Fruit fly (Drosophila melanogaster) whole organism, embryonic: ENCODE data around the gene Mekk1.
A peak's percentile ranks its signal among the peaks of the same experiment; 100 is the strongest.

ENCODE experiments used
- Ada2b ChIP-seq: fragments of 200-800 bp; sonication (Bioruptor generic); IDR thresholded peaks from 2 replicates; pipeline ENCODE4 v1.3.6; 2022; ENCODE audit warnings: missing biosample characterization, missing genetic modification characterization
- Adf1 ChIP-seq: fragments of 200-800 bp; sonication (Bioruptor generic); IDR thresholded peaks from 2 replicates; pipeline ENCODE4 v1.3.6; 2022; ENCODE audit warnings: missing biosample characterization, missing genetic modification characterization
- Atf-2 ChIP-seq: fragments of 200-800 bp; sonication (Bioruptor generic); optimal IDR thresholded peaks from 2 replicates; lab custom pipeline; 2016; ENCODE audit warnings: missing biosample characterization, missing genetic modification characterization
- B-H1 ChIP-seq: fragments of 200-800 bp; sonication (Bioruptor generic); IDR thresholded peaks from 3 replicates; pipeline ENCODE4 v1.3.6; 2022; ENCODE audit warnings: missing biosample characterization, missing genetic modification characterization
- CG10654 ChIP-seq: fragments of 200-800 bp; sonication (Bioruptor generic); optimal IDR thresholded peaks from 2 replicates; lab custom pipeline; 2016; ENCODE audit warnings: missing biosample characterization, missing genetic modification characterization
- CG11085 ChIP-seq: fragments of 200-800 bp; sonication (Bioruptor generic); IDR thresholded peaks from 2 replicates; pipeline ENCODE4 v1.3.6; 2022; ENCODE audit warnings: missing biosample characterization, missing genetic modification characterization
- CG11093 ChIP-seq: fragments of 200-800 bp; sonication (Bioruptor generic); IDR thresholded peaks from 3 replicates; pipeline ENCODE4 v1.3.6; 2022; ENCODE audit warnings: missing biosample characterization, missing genetic modification characterization
- CG18262 ChIP-seq: fragments of 200-800 bp; optimal IDR thresholded peaks from 3 replicates; lab custom pipeline; 2019; ENCODE audit warnings: missing biosample characterization, mild to moderate bottlenecking, missing genetic modification characterization, moderate library complexity
- CG2889 ChIP-seq: fragments of 200-800 bp; sonication (Bioruptor generic); IDR thresholded peaks from 3 replicates; pipeline ENCODE4 v1.3.6; 2022; ENCODE audit warnings: missing biosample characterization, missing genetic modification characterization
- CG31388 ChIP-seq: fragments of 200-800 bp; sonication (Bioruptor generic); optimal IDR thresholded peaks from 2 replicates; lab custom pipeline; 2016; ENCODE audit warnings: missing biosample characterization, missing genetic modification characterization
- CG32532 ChIP-seq: fragments of 200-800 bp; sonication (Bioruptor generic); IDR thresholded peaks from 2 replicates; pipeline ENCODE4 v1.3.6; 2022; ENCODE audit warnings: missing biosample characterization, missing genetic modification characterization
- CG4617 ChIP-seq: fragments of 200-800 bp; sonication (Bioruptor generic); optimal IDR thresholded peaks from 3 replicates; lab custom pipeline; 2016; ENCODE audit warnings: missing biosample characterization, missing genetic modification characterization, borderline replicate concordance
- CG5953 ChIP-seq: fragments of 200-800 bp; sonication (Bioruptor generic); IDR thresholded peaks from 2 replicates; pipeline ENCODE4 v1.3.6; 2022; ENCODE audit warnings: missing biosample characterization, missing genetic modification characterization
- CG7928 ChIP-seq: fragments of 200-800 bp; sonication (Bioruptor generic); optimal IDR thresholded peaks from 2 replicates; lab custom pipeline; 2017; ENCODE audit warnings: missing biosample characterization, mild to moderate bottlenecking, missing genetic modification characterization
- CG8388 ChIP-seq: fragments of 200-800 bp; sonication (Bioruptor generic); optimal IDR thresholded peaks from 2 replicates; lab custom pipeline; 2019; ENCODE audit warnings: missing biosample characterization, mild to moderate bottlenecking, missing genetic modification characterization, moderate library complexity
- Dad ChIP-seq: fragments of 200-800 bp; sonication (Bioruptor generic); optimal IDR thresholded peaks from 3 replicates; lab custom pipeline; 2016; ENCODE audit warnings: missing biosample characterization, missing genetic modification characterization
- Doc2 ChIP-seq: fragments of 200-800 bp; sonication (Bioruptor generic); IDR thresholded peaks from 2 replicates; pipeline ENCODE4 v1.3.6; 2022; ENCODE audit warnings: missing biosample characterization, missing genetic modification characterization
- E2f2 ChIP-seq: fragments of 200-800 bp; sonication (Bioruptor generic); IDR thresholded peaks from 2 replicates; pipeline ENCODE4 v1.3.6; 2022; ENCODE audit warnings: missing biosample characterization, missing genetic modification characterization
- GATAe ChIP-seq: fragments of 200-800 bp; sonication (Bioruptor generic); conservative IDR thresholded peaks from 2 replicates; pipeline ENCODE4 v1.3.6; 2022; ENCODE audit warnings: missing biosample characterization, missing genetic modification characterization
- H15 ChIP-seq: fragments of 200-800 bp; sonication (Bioruptor generic); IDR thresholded peaks from 3 replicates; pipeline ENCODE4 v1.3.6; 2022; ENCODE audit warnings: missing biosample characterization, missing genetic modification characterization
- H2.0 ChIP-seq: fragments of 200-800 bp; sonication (Bioruptor generic); IDR thresholded peaks from 2 replicates; pipeline ENCODE4 v1.3.6; 2022; ENCODE audit warnings: missing biosample characterization, missing genetic modification characterization
- Hr3 ChIP-seq: fragments of 200-800 bp; sonication (Bioruptor generic); optimal IDR thresholded peaks from 3 replicates; lab custom pipeline; 2016; ENCODE audit warnings: missing biosample characterization, missing genetic modification characterization
- Hr78 ChIP-seq, 2 experiments: fragments of 200-800 bp in 1 of 2; fragments of >200 bp in 1 of 2; sonication (Bioruptor generic) in 1 of 2; optimal IDR thresholded peaks; 2 replicates each; lab custom pipeline; 2017 to 2019; ENCODE audit warnings: missing biosample characterization in 2 of 2, missing genetic modification characterization in 2 of 2, mild to moderate bottlenecking in 1 of 2, moderate library complexity in 1 of 2
- MESR4 ChIP-seq: fragments of 200-800 bp; sonication (Bioruptor generic); optimal IDR thresholded peaks from 2 replicates; lab custom pipeline; 2018; ENCODE audit warnings: missing biosample characterization, mild to moderate bottlenecking, missing genetic modification characterization, moderate library complexity
- Max ChIP-seq: fragments of 200-800 bp; sonication (Bioruptor generic); optimal IDR thresholded peaks from 2 replicates; lab custom pipeline; 2016; ENCODE audit warnings: missing biosample characterization, mild to moderate bottlenecking, missing genetic modification characterization
- Mrtf ChIP-seq: fragments of 200-800 bp; sonication (Bioruptor generic); IDR thresholded peaks from 3 replicates; pipeline ENCODE4 v1.3.6; 2022; ENCODE audit warnings: missing biosample characterization, missing genetic modification characterization
- Scr ChIP-seq: fragments of 200-800 bp; sonication (Bioruptor generic); IDR thresholded peaks from 2 replicates; pipeline ENCODE4 v1.3.6; 2022; ENCODE audit warnings: missing biosample characterization, missing genetic modification characterization; ENCODE audit not compliant: partially characterized antibody
- Sox100B ChIP-seq: fragments of 200-800 bp; sonication (Bioruptor generic); optimal IDR thresholded peaks from 3 replicates; lab custom pipeline; 2018; ENCODE audit warnings: missing biosample characterization, mild to moderate bottlenecking, missing genetic modification characterization
- TFAM ChIP-seq: fragments of 200-800 bp; sonication (Bioruptor generic); optimal IDR thresholded peaks from 2 replicates; lab custom pipeline; 2017; ENCODE audit warnings: missing biosample characterization, missing genetic modification characterization, inconsistent platforms
- ap ChIP-seq: fragments of 200-800 bp; sonication (Bioruptor generic); IDR thresholded peaks from 2 replicates; pipeline ENCODE4 v1.3.6; 2022; ENCODE audit warnings: missing biosample characterization, missing genetic modification characterization
- btn ChIP-seq: fragments of 200-800 bp; sonication (Bioruptor generic); optimal IDR thresholded peaks from 2 replicates; lab custom pipeline; 2016; ENCODE audit warnings: missing biosample characterization, missing genetic modification characterization
- corto ChIP-seq: fragments of 200-800 bp; sonication (Bioruptor generic); optimal IDR thresholded peaks from 2 replicates; lab custom pipeline; 2016; ENCODE audit warnings: missing biosample characterization, mild to moderate bottlenecking, missing genetic modification characterization, moderate library complexity
- crol ChIP-seq: fragments of 200-800 bp; sonication (Bioruptor generic); IDR thresholded peaks from 2 replicates; pipeline ENCODE4 v1.3.6; 2022; ENCODE audit warnings: missing biosample characterization, missing genetic modification characterization
- dati ChIP-seq: fragments of 200-800 bp; sonication (Bioruptor generic); IDR thresholded peaks from 2 replicates; pipeline ENCODE4 v1.3.6; 2022; ENCODE audit warnings: missing biosample characterization, missing genetic modification characterization
- ftz-f1 ChIP-seq: fragments of 200-800 bp; sonication (Bioruptor generic); optimal IDR thresholded peaks from 2 replicates; lab custom pipeline; 2016; ENCODE audit warnings: missing biosample characterization, missing genetic modification characterization
- gem ChIP-seq: fragments of 200-800 bp; sonication (Bioruptor generic); optimal IDR thresholded peaks from 2 replicates; lab custom pipeline; 2019; ENCODE audit warnings: missing biosample characterization, mild to moderate bottlenecking, missing genetic modification characterization, moderate library complexity
- gfzf ChIP-seq: fragments of 200-800 bp; sonication (Bioruptor generic); optimal IDR thresholded peaks from 2 replicates; lab custom pipeline; 2016; ENCODE audit warnings: missing biosample characterization, mild to moderate bottlenecking, missing genetic modification characterization, moderate library complexity
- gsb ChIP-seq: fragments of 200-800 bp; sonication (Bioruptor generic); IDR thresholded peaks from 2 replicates; pipeline ENCODE4 v1.3.6; 2022; ENCODE audit warnings: missing biosample characterization, missing genetic modification characterization
- hbn ChIP-seq: fragments of 200-800 bp; sonication (Bioruptor generic); IDR thresholded peaks from 2 replicates; pipeline ENCODE4 v1.3.6; 2022; ENCODE audit warnings: missing biosample characterization, missing genetic modification characterization; ENCODE audit not compliant: partially characterized antibody
- ind ChIP-seq: fragments of 200-800 bp; sonication (Bioruptor generic); optimal IDR thresholded peaks from 3 replicates; lab custom pipeline; 2016; ENCODE audit warnings: missing biosample characterization, missing genetic modification characterization
- ken ChIP-seq: fragments of 200-800 bp; sonication (Bioruptor generic); IDR thresholded peaks from 3 replicates; pipeline ENCODE4 v1.3.6; 2022; ENCODE audit warnings: missing biosample characterization, missing genetic modification characterization
- lmd ChIP-seq: fragments of 200-800 bp; sonication (Bioruptor generic); IDR thresholded peaks from 2 replicates; pipeline ENCODE4 v1.3.6; 2022; ENCODE audit warnings: missing biosample characterization, missing genetic modification characterization
- maf-S ChIP-seq: fragments of 200-800 bp; sonication (Bioruptor generic); optimal IDR thresholded peaks from 2 replicates; lab custom pipeline; 2016; ENCODE audit warnings: missing biosample characterization, missing genetic modification characterization
- mirr ChIP-seq: fragments of 200-800 bp; sonication (Bioruptor generic); optimal IDR thresholded peaks from 3 replicates; lab custom pipeline; 2018; ENCODE audit warnings: missing biosample characterization, mild to moderate bottlenecking, missing genetic modification characterization
- ro ChIP-seq: fragments of 200-800 bp; sonication (Bioruptor generic); IDR thresholded peaks from 2 replicates; pipeline ENCODE4 v1.3.6; 2022; ENCODE audit warnings: missing biosample characterization, missing genetic modification characterization
- sens-2 ChIP-seq: fragments of 200-800 bp; sonication (Bioruptor generic); IDR thresholded peaks from 2 replicates; pipeline ENCODE4 v1.3.6; 2022; ENCODE audit warnings: missing biosample characterization, missing genetic modification characterization
- sisA ChIP-seq: fragments of 200-800 bp; sonication (Bioruptor generic); IDR thresholded peaks from 2 replicates; pipeline ENCODE4 v1.3.6; 2022; ENCODE audit warnings: missing biosample characterization, missing genetic modification characterization
- so ChIP-seq: fragments of 200-800 bp; sonication (Bioruptor generic); IDR thresholded peaks from 3 replicates; pipeline ENCODE4 v1.3.6; 2022; ENCODE audit warnings: missing biosample characterization, missing genetic modification characterization
- stwl ChIP-seq: fragments of 200-800 bp; sonication (Bioruptor generic); optimal IDR thresholded peaks from 3 replicates; lab custom pipeline; 2018; ENCODE audit warnings: missing biosample characterization, mild to moderate bottlenecking, missing genetic modification characterization, moderate library complexity
- tin ChIP-seq: fragments of 200-800 bp; sonication (Bioruptor generic); optimal IDR thresholded peaks from 3 replicates; lab custom pipeline; 2016; ENCODE audit warnings: missing biosample characterization, missing genetic modification characterization
- yki ChIP-seq: fragments of >200 bp; optimal IDR thresholded peaks from 3 replicates; lab custom pipeline; 2018

Gene Mekk1

DNA sequence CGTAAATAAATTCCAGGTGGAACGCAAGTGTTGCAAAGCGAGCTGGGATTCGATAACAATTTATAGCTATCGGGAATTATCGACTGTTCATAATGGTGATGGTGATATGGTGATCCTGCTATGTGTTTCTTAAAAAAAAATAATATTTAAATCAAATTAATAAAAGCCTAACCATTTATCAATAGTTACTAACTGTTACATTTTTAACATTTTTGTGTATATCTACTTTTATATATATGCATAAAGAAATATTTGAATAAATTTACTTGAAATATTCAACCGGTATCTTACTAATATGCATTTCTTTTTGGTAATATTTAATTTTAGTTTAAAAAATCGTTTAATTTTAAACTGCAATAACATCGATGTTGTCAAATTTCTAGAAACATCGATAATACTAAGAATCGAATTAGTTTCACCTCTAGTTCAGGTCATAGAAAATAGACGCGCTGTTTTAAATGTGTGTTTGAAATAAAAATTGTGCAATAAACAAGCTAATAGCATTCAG lies 2.6 kb upstream of the Mekk1 start, which contains the start of the genes PGS1 and gwl (continued):
- TF ChIP-seq ro (GFP tag; lab: Robert Waterston, UW): peak; percentile 58; the same call in 1 of the 2 replicates
- TF ChIP-seq corto (GFP tag; lab: Kevin White, UChicago): no peak
- peak; percentile 73; the same call in 1 of the 3 replicates for TF ChIP-seq so (GFP tag; lab: Robert Waterston, UW)
- TF ChIP-seq ind (GFP tag; lab: Kevin White, UChicago): peak; percentile 83
- TF ChIP-seq Atf-2 (GFP tag; lab: Kevin White, UChicago): peak; percentile 3
- no peak for TF ChIP-seq maf-S (GFP tag; lab: Kevin White, UChicago)
- peak; percentile 80 for TF ChIP-seq CG11085 (GFP tag; lab: Robert Waterston, UW)
- TF ChIP-seq lmd: peak; percentile 84
- TF ChIP-seq Mrtf (GFP tag; lab: Robert Waterston, UW): peak; percentile 52; the same call in 1 of the 3 replicates
- peak; percentile 75 for TF ChIP-seq CG10654 (GFP tag; lab: Kevin White, UChicago)
- no peak for TF ChIP-seq CG18262 (tag; lab: Kevin White, UChicago)
- TF ChIP-seq tin: peak; percentile 74
- peak; percentile 39 for TF ChIP-seq CG4617 (GFP tag; lab: Kevin White, UChicago)
- TF ChIP-seq Scr: peak; percentile 71
- TF ChIP-seq CG31388 (GFP tag; lab: Kevin White, UChicago): peak; percentile 49
- TF ChIP-seq CG8388 (GFP tag; lab: Kevin White, UChicago): peak; percentile 66
- TF ChIP-seq btn (GFP tag; lab: Kevin White, UChicago): no peak
- TF ChIP-seq MESR4 (GFP tag; lab: Kevin White, UChicago): no peak
- TF ChIP-seq Hr78 (GFP tag; optimal IDR thresholded peaks at IDR 0.05; lab: Kevin White, UChicago): no peak
- peak; percentile 71 for TF ChIP-seq B-H1 (GFP tag; lab: Robert Waterston, UW)
- no peak for TF ChIP-seq yki (lab: Kevin White, UChicago)
- TF ChIP-seq gsb (GFP tag; lab: Robert Waterston, UW): peak; percentile 41; the same call in 1 of the 2 replicates
- peak; percentile 63; the same call in 1 of the 2 replicates for TF ChIP-seq Ada2b (GFP tag; lab: Robert Waterston, UW)
- no peak for TF ChIP-seq CG7928
- TF ChIP-seq E2f2 (GFP tag; lab: Robert Waterston, UW): peak; percentile 77
- peak; percentile 78 for TF ChIP-seq Sox100B (GFP tag; lab: Kevin White, UChicago)
- peak; percentile 53; the same call in 2 of the 3 replicates for TF ChIP-seq ken (GFP tag; lab: Robert Waterston, UW)
- TF ChIP-seq TFAM (GFP tag; lab: Kevin White, UChicago): no peak
- TF ChIP-seq ap (GFP tag; lab: Robert Waterston, UW): peak; percentile 58
- TF ChIP-seq CG5953 (GFP tag; lab: Robert Waterston, UW): 0 out of 2 replicates have a peak, but pooled peaks have one; percentile 28
- peak; percentile 58; the same call in 1 of the 3 replicates for TF ChIP-seq CG2889 (GFP tag; lab: Robert Waterston, UW)
- peak; percentile 84 for TF ChIP-seq Hr3
- TF ChIP-seq dati: no peak
- TF ChIP-seq CG11093 (GFP tag; lab: Robert Waterston, UW): peak; percentile 77; the same call in 2 of the 3 replicates
- peak; percentile 75 for TF ChIP-seq H2.0 (GFP tag; lab: Robert Waterston, UW)
- no peak for TF ChIP-seq crol (GFP tag; lab: Robert Waterston, UW)
- peak; percentile 56 for TF ChIP-seq Max (GFP tag; lab: Kevin White, UChicago)
- TF ChIP-seq Doc2 (GFP tag; lab: Robert Waterston, UW): no peak
- peak; percentile 5 for TF ChIP-seq Dad
- 0 out of 2 replicates have a peak, but pooled peaks have one; percentile 23 for TF ChIP-seq Adf1
- TF ChIP-seq stwl: peak; percentile 68
- TF ChIP-seq mirr (GFP tag; lab: Kevin White, UChicago): no peak
- peak; percentile 89 for TF ChIP-seq gem (tag; lab: Kevin White, UChicago)
- TF ChIP-seq sisA (GFP tag; lab: Robert Waterston, UW): peak; percentile 74
- peak; percentile 58; the same call in 1 of the 2 replicates for TF ChIP-seq GATAe (GFP tag; lab: Robert Waterston, UW)
- 0 out of 2 replicates have a peak, but pooled peaks have one; percentile 43 for TF ChIP-seq sens-2
- TF ChIP-seq hbn (GFP tag; lab: Robert Waterston, UW): peak; percentile 67
- TF ChIP-seq ftz-f1 (GFP tag; lab: Kevin White, UChicago): no peak
- TF ChIP-seq CG32532 (GFP tag; lab: Robert Waterston, UW): peak; percentile 87
- TF ChIP-seq H15: peak; percentile 59; the same call in 1 of the 3 replicates
- no peak for TF ChIP-seq gfzf (GFP tag; lab: Kevin White, UChicago)
